Fruit fly (Drosophila melanogaster) whole organism, prepupa: ENCODE measurements around the gene btn.

ENCODE experiments used
- CG1621 ChIP-seq: fragments of 200-800 bp; sonication (Bioruptor generic); optimal IDR thresholded peaks from 3 replicates; lab custom pipeline; 2018; ENCODE audit warnings: missing biosample characterization, mild to moderate bottlenecking, missing genetic modification characterization
- CG6792 ChIP-seq: fragments of 200-800 bp; sonication (Bioruptor generic); optimal IDR thresholded peaks from 3 replicates; lab custom pipeline; 2016; ENCODE audit warnings: missing biosample characterization, missing genetic modification characterization
- CG6854 ChIP-seq: fragments of 200-800 bp; sonication (Bioruptor generic); optimal IDR thresholded peaks from 2 replicates; lab custom pipeline; 2017; ENCODE audit warnings: missing biosample characterization, mild to moderate bottlenecking, missing genetic modification characterization
- CG7368 ChIP-seq: fragments of 200-800 bp; sonication (Bioruptor generic); optimal IDR thresholded peaks from 3 replicates; lab custom pipeline; 2016; ENCODE audit warnings: missing biosample characterization, missing genetic modification characterization
- Eip75B ChIP-seq: fragments of 200-800 bp; sonication (Bioruptor generic); optimal IDR thresholded peaks from 3 replicates; lab custom pipeline; 2016; ENCODE audit warnings: missing biosample characterization, missing genetic modification characterization
- Eip93F ChIP-seq: fragments of 200-800 bp; sonication (Bioruptor generic); optimal IDR thresholded peaks from 2 replicates; lab custom pipeline; 2016; ENCODE audit warnings: missing biosample characterization, mild to moderate bottlenecking, missing genetic modification characterization
- Sox102F ChIP-seq: fragments of 200-800 bp; sonication (Bioruptor generic); optimal IDR thresholded peaks from 2 replicates; lab custom pipeline; 2016; ENCODE audit warnings: missing biosample characterization, mild to moderate bottlenecking, missing genetic modification characterization
- Sox14 ChIP-seq: fragments of 200-800 bp; sonication (Bioruptor generic); optimal IDR thresholded peaks from 3 replicates; lab custom pipeline; 2016; ENCODE audit warnings: missing biosample characterization, missing genetic modification characterization
- lz ChIP-seq: fragments of 200-800 bp; sonication (Bioruptor generic); optimal IDR thresholded peaks from 3 replicates; lab custom pipeline; 2016; ENCODE audit warnings: missing biosample characterization, missing genetic modification characterization

DNA sequence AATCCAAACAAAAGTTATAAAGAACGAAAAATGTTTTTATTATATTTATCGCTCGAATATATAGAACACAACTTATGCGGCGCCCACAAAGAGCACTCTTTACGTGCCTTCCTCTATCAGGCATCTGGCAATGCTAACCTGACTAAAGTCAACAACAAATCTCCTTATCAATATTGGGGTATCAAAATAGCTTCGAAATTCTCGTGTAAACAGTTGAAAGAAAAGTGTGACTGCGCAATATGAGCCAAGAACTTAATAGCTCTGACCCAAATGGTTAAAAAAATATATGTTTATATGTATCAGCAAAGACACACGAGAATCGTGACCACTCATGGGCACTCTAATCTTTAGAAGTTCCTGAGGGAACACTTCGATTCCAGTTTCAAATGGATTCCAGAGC is 44.7 kb upstream of the btn start:
- TF ChIP-seq Sox102F (no peak), CG6792 (GFP tag; lab: Kevin White, UChicago) (no peak), lz (no peak), Eip93F (GFP tag; lab: Kevin White, UChicago) (no peak), Eip75B (no peak), Sox14 (GFP tag; lab: Kevin White, UChicago) (no peak), CG1621 (tag; lab: Kevin White, UChicago) (no peak), CG7368 (GFP tag; lab: Kevin White, UChicago) (no peak), CG6854 (GFP tag; lab: Kevin White, UChicago) (no peak)
